Fruit fly (Drosophila melanogaster): ENCODE results near the gene btd.
A peak's percentile ranks its signal among the peaks of the same experiment; 100 is the strongest.

btd gene

DNA sequence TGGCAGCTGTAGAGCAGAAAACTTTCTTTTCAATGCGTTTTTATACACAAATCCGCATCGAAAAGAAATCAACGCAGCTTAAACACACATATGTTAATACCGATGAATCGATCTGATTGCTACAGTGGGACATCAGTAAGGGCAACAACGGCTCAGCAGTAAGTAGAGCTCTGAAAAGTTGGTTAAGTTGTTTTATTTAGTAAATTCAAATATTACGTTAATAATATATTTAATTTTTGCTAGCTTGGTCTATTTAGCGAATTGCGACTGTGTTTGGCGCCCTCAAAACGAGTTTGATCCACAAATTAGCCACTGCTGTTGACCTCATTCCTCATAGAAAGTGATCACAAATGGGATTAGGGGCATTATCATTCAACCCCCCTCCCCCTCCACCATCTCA is 42.0 kb upstream of the btd start (continued):
- TF ChIP-seq CHES-1-like (GFP tag; optimal IDR thresholded peaks at IDR 0.05) (no peak), E2f2 (GFP tag; IDR thresholded peaks at IDR 0.05) (peak; percentile 26; the same call in 1 of the 2 replicates), amos (GFP tag; IDR thresholded peaks at IDR 0.05; ENCODE audit: partially characterized antibody) (no peak), CkIIα-i1 (GFP tag; IDR thresholded peaks at IDR 0.05) (no peak), C15 (GFP tag; IDR thresholded peaks at IDR 0.05) (no peak), CG9727 (GFP tag; optimal IDR thresholded peaks at IDR 0.05) (peak; percentile 3), CG30403 (GFP tag; optimal IDR thresholded peaks at IDR 0.05) (peak; percentile 46), Jarid2 (GFP tag; optimal IDR thresholded peaks at IDR 0.05) (peak; percentile 20), lola (GFP tag; optimal IDR thresholded peaks at IDR 0.05) (peak in 1 of 3 experiments; percentile 27), pb (GFP tag; optimal IDR thresholded peaks at IDR 0.05) (no peak), pan (optimal IDR thresholded peaks at IDR 0.05) (no peak), pan (GFP tag; optimal IDR thresholded peaks at IDR 0.05 in 1 of 2, IDR thresholded peaks at IDR 0.05 in 1 of 2) (peak in 1 of 2 experiments; percentile 76), Max (GFP tag; optimal IDR thresholded peaks at IDR 0.05) (peak; percentile 1), CG4617 (GFP tag; optimal IDR thresholded peaks at IDR 0.05; ENCODE audit: borderline replicate concordance) (no peak), CG10654 (GFP tag; optimal IDR thresholded peaks at IDR 0.05) (peak; percentile 24), nau (GFP tag; optimal IDR thresholded peaks at IDR 0.05) (peak; percentile 37), run (tag; optimal IDR thresholded peaks at IDR 0.05) (peak; percentile 27), caup (GFP tag; optimal IDR thresholded peaks at IDR 0.05; ENCODE audit: severe bottlenecking) (peak; percentile 29), CG10979 (tag; optimal IDR thresholded peaks at IDR 0.05) (peak; percentile 61), hth (optimal IDR thresholded peaks at IDR 0.05) (no peak), crp (GFP tag; optimal IDR thresholded peaks at IDR 0.05) (no peak), CG10959 (GFP tag; IDR thresholded peaks at IDR 0.05) (peak; percentile 20; the same call in 1 of the 2 replicates), row (GFP tag; IDR thresholded peaks at IDR 0.05) (peak; percentile 62), da (GFP tag; optimal IDR thresholded peaks at IDR 0.05) (no peak), lmd (GFP tag; IDR thresholded peaks at IDR 0.05) (peak; percentile 52), Doc3 (GFP tag; IDR thresholded peaks at IDR 0.05; ENCODE audit: partially characterized antibody) (no peak), ash1 (GFP tag; optimal IDR thresholded peaks at IDR 0.05) (no peak), CG8359 (GFP tag; optimal IDR thresholded peaks at IDR 0.05; ENCODE audit: borderline replicate concordance) (peak; percentile 22), sqz (GFP tag; optimal IDR thresholded peaks at IDR 0.05) (peak; percentile 4), Nf-YA (GFP tag; IDR thresholded peaks at IDR 0.05) (0 out of 2 replicates have a peak, but pooled peaks have one; percentile 48), CG12071 (GFP tag; optimal IDR thresholded peaks at IDR 0.05) (peak; percentile 52), Oaz (GFP tag; IDR thresholded peaks at IDR 0.05) (no peak), Fer2 (tag; optimal IDR thresholded peaks at IDR 0.05) (peak; percentile 1), phol (tag; optimal IDR thresholded peaks at IDR 0.05) (peak; percentile 70), CG17328 (GFP tag; IDR thresholded peaks at IDR 0.05) (peak; percentile 62), dimm (GFP tag; IDR thresholded peaks at IDR 0.05) (peak; percentile 52), CoRest (tag; optimal IDR thresholded peaks at IDR 0.05) (peak; percentile 49), ci (GFP tag; IDR thresholded peaks at IDR 0.05) (peak; percentile 87), CG13424 (tag; optimal IDR thresholded peaks at IDR 0.05) (peak; percentile 66), CG7372 (GFP tag; IDR thresholded peaks at IDR 0.05) (peak; percentile 61), sob (GFP tag; IDR thresholded peaks at IDR 0.05) (peak; percentile 57; the same call in 1 of the 2 replicates), CG14050 (GFP tag; IDR thresholded peaks at IDR 0.05) (peak; percentile 47; the same call in 2 of the 3 replicates), CG3726 (GFP tag; IDR thresholded peaks at IDR 0.05) (0 out of 3 replicates have a peak, but pooled peaks have one; percentile 13), CG6175 (GFP tag; IDR thresholded peaks at IDR 0.05) (no peak), otp (GFP tag; IDR thresholded peaks at IDR 0.05) (peak; percentile 66; the same call in 2 of the 3 replicates), ERR (GFP tag; optimal IDR thresholded peaks at IDR 0.05) (no peak), CG4360 (GFP tag; IDR thresholded peaks at IDR 0.05) (peak; percentile 14; the same call in 1 of the 2 replicates), stc (GFP tag; IDR thresholded peaks at IDR 0.05) (peak; percentile 42; the same call in 1 of the 2 replicates), zfh1 (GFP tag; IDR thresholded peaks at IDR 0.05) (peak; percentile 65; the same call in 2 of the 3 replicates), mirr (GFP tag; optimal IDR thresholded peaks at IDR 0.05) (no peak), NFAT (GFP tag; IDR thresholded peaks at IDR 0.05) (no peak)
